Fruit fly (Drosophila melanogaster) whole organism, adult: ENCODE results near the gene CG11857.

Experiments
- CG11617 ChIP-seq: fragments of 200-800 bp; sonication (Bioruptor generic); optimal IDR thresholded peaks from 2 replicates; lab custom pipeline; 2017; ENCODE audit warnings: mild to moderate bottlenecking, missing biosample characterization, missing genetic modification reagents, missing genetic modification characterization
- CG12768 ChIP-seq: fragments of 200-800 bp; sonication (Bioruptor generic); optimal IDR thresholded peaks from 2 replicates; lab custom pipeline; 2017; ENCODE audit warnings: missing biosample characterization, missing genetic modification characterization, mild to moderate bottlenecking, moderate library complexity, missing genetic modification reagents
- CG14711 ChIP-seq: fragments of 200-800 bp; sonication (Bioruptor generic); optimal IDR thresholded peaks from 2 replicates; lab custom pipeline; 2018; ENCODE audit warnings: missing biosample characterization, mild to moderate bottlenecking, missing genetic modification characterization, moderate library complexity
- CG1620 ChIP-seq: fragments of 200-800 bp; sonication (Bioruptor generic); optimal IDR thresholded peaks from 2 replicates; lab custom pipeline; 2016; ENCODE audit warnings: missing biosample characterization, missing genetic modification characterization
- CG33017 ChIP-seq: fragments of 200-800 bp; sonication (Bioruptor generic); optimal IDR thresholded peaks from 2 replicates; lab custom pipeline; 2018; ENCODE audit warnings: missing biosample characterization, mild to moderate bottlenecking, missing genetic modification characterization, moderate library complexity
- CG5204 ChIP-seq: fragments of 200-800 bp; sonication (Bioruptor generic); optimal IDR thresholded peaks from 2 replicates; lab custom pipeline; 2016; ENCODE audit warnings: missing biosample characterization, missing genetic modification characterization
- CG7045 ChIP-seq: fragments of 200-800 bp; sonication (Bioruptor generic); optimal IDR thresholded peaks from 2 replicates; lab custom pipeline; 2017; ENCODE audit warnings: missing biosample characterization, mild to moderate bottlenecking, missing genetic modification characterization
- CG7101 ChIP-seq: fragments of 200-800 bp; sonication (Bioruptor generic); optimal IDR thresholded peaks from 2 replicates; lab custom pipeline; 2018; ENCODE audit warnings: missing biosample characterization, mild to moderate bottlenecking, missing genetic modification characterization, moderate library complexity
- Clk ChIP-seq: fragments of 200-800 bp; sonication (Bioruptor generic); optimal IDR thresholded peaks from 2 replicates; lab custom pipeline; 2017; ENCODE audit warnings: missing biosample characterization, missing genetic modification characterization
- Crg-1 ChIP-seq: fragments of 200-800 bp; sonication (Bioruptor generic); optimal IDR thresholded peaks from 2 replicates; lab custom pipeline; 2016; ENCODE audit warnings: missing biosample characterization, missing genetic modification characterization
- Hr96 ChIP-seq: fragments of 200-800 bp; sonication (Bioruptor generic); optimal IDR thresholded peaks from 2 replicates; lab custom pipeline; 2016; ENCODE audit warnings: missing biosample characterization, missing genetic modification characterization
- Mnt ChIP-seq: fragments of 200-800 bp; sonication (Bioruptor generic); optimal IDR thresholded peaks from 2 replicates; lab custom pipeline; 2016; ENCODE audit warnings: missing biosample characterization, mild to moderate bottlenecking, missing genetic modification characterization
- bab1 ChIP-seq: fragments of 200-800 bp; sonication (Bioruptor generic); optimal IDR thresholded peaks from 3 replicates; lab custom pipeline; 2019; ENCODE audit warnings: missing biosample characterization, mild to moderate bottlenecking, missing genetic modification characterization, moderate library complexity
- cic ChIP-seq: fragments of 200-800 bp; sonication (Bioruptor generic); optimal IDR thresholded peaks from 2 replicates; lab custom pipeline; 2017; ENCODE audit warnings: missing biosample characterization, mild to moderate bottlenecking, missing genetic modification characterization, moderate library complexity
- cnc ChIP-seq, 2 experiments: fragments of >200 bp; optimal IDR thresholded peaks; 2 replicates each; lab custom pipeline; 2017
- kay ChIP-seq: fragments of 200-800 bp; sonication (Bioruptor generic); peaks from one replicate; lab custom pipeline; 2016; ENCODE audit warnings: missing biosample characterization, missing genetic modification characterization, borderline replicate concordance
- ovo ChIP-seq: fragments of 200-800 bp; sonication (Bioruptor generic); optimal IDR thresholded peaks from 2 replicates; lab custom pipeline; 2016; ENCODE audit warnings: missing biosample characterization, missing genetic modification characterization
- pad ChIP-seq: fragments of 200-800 bp; sonication (Bioruptor generic); optimal IDR thresholded peaks from 3 replicates; lab custom pipeline; 2017; ENCODE audit warnings: missing biosample characterization, missing genetic modification characterization, mild to moderate bottlenecking, moderate library complexity, missing genetic modification reagents
- tj ChIP-seq: fragments of 200-800 bp; sonication (Bioruptor generic); optimal IDR thresholded peaks from 3 replicates; lab custom pipeline; 2017; ENCODE audit warnings: missing biosample characterization, mild to moderate bottlenecking, missing genetic modification characterization, moderate library complexity
- toe ChIP-seq: fragments of 200-800 bp; sonication (Bioruptor generic); optimal IDR thresholded peaks from 2 replicates; lab custom pipeline; 2016; ENCODE audit warnings: missing biosample characterization, missing genetic modification characterization

The CG11857 gene

DNA sequence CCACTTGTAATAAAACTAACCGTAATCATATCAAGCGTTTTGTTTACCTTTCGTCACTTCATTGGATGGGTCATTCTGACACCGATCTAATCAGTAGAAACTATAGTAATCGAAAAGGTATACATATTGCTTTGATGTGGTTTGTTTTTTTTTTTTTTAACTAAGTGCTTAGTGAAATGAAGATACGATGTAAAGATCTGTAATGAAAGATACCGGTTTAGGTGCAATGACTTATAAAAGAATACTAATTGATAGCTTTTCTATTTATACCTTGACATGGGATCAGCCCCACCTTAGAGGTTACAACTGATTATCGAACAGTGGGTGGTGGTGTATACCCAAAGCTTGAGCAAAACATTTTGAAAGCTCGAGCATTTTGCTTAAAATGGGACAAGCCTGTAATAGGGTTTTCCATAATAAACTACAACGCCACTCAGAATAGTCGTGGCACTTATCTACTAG is 24.5 kb downstream of the CG11857 start, which contains the start of gene CG31300:
TSS of gene CG31300 (plus strand) at position 412 of the 462 bp plus-strand sequence.
- TF ChIP-seq CG7101 (tag; lab: Kevin White, UChicago): peak; percentile 14
- TF ChIP-seq cnc (optimal IDR thresholded peaks at IDR 0.05; lab: Kevin White, UChicago): no peak
- TF ChIP-seq ovo (GFP tag; lab: Kevin White, UChicago): no peak
- no peak for TF ChIP-seq CG33017 (tag; lab: Kevin White, UChicago)
- peak; percentile 3 for TF ChIP-seq CG12768 (GFP tag; lab: Kevin White, UChicago)
- TF ChIP-seq Crg-1: no peak
- TF ChIP-seq bab1 (GFP tag; lab: Kevin White, UChicago): no peak
- TF ChIP-seq kay: no peak
- TF ChIP-seq CG11617 (GFP tag; lab: Kevin White, UChicago): no peak
- TF ChIP-seq cic: peak; percentile 65
- no peak for TF ChIP-seq toe
- TF ChIP-seq pad (GFP tag; lab: Kevin White, UChicago): no peak
- no peak for TF ChIP-seq Hr96 (GFP tag; lab: Kevin White, UChicago)
- TF ChIP-seq CG7045 (GFP tag; lab: Kevin White, UChicago): no peak
- no peak for TF ChIP-seq CG1620
- peak; percentile 33 for TF ChIP-seq CG14711 (tag; lab: Kevin White, UChicago)
- TF ChIP-seq CG5204 (GFP tag; lab: Kevin White, UChicago): no peak
- TF ChIP-seq Clk: no peak
- TF ChIP-seq Mnt (GFP tag; lab: Kevin White, UChicago): no peak
- no peak for TF ChIP-seq tj (GFP tag; lab: Kevin White, UChicago)

DNA sequence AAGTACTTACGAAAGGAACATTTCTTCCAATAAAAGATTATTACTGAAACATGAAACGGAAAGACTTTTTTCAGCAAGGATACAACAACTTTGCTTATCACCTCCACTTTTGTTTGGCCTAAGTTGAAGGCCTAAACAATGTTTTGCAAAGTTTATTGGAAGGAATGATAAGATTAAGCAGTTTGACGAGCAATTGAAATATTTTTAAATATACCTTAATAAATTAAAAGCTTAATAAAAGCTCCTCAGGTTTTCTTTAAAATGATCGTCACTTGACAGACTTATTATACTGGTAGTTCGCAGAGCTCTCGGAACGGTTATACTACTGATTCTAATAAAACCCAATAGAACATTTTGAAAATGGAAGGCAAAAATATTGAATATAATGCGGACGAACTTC is 26.5 kb downstream of the CG11857 start, which contains the start of gene CG31104:
TSS of gene CG31104 (plus strand) at position 301 of the 400 bp plus-strand sequence.
- TF ChIP-seq kay (peak; percentile 87), Clk (no peak), CG12768 (GFP tag; lab: Kevin White, UChicago) (no peak)

DNA sequence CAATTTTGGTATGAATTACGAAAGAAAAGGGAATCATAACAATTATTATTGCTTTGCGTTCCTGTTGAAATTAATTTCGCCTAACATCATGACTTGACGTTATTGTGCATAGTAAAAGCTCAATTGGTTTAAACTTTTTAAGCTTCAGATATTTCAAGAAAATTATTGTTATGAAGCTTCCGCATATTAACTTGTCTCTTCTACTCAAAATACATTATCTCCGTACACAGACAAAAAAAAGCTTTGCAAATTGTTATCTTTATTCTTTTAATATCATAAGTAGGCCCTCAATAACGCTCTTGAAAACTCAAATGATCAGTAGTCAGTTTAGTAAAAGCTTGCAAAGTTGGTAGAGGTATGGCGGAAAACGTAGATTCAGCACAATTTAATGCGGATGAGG is 28.4 kb downstream of the CG11857 start, which contains the start of gene CG13658:
TSS of gene CG13658 (plus strand) at position 347 of the 400 bp plus-strand sequence.
- TF ChIP-seq kay: peak; percentile 90
- TF ChIP-seq cnc (optimal IDR thresholded peaks at IDR 0.05; lab: Kevin White, UChicago): peak in 1 of 2 experiments; percentile 81
- peak; percentile 14 for TF ChIP-seq bab1 (GFP tag; lab: Kevin White, UChicago)
- TF ChIP-seq CG12768 (GFP tag; lab: Kevin White, UChicago): peak; percentile 13
- TF ChIP-seq Clk: no peak
- peak; percentile 59 for TF ChIP-seq cic
- TF ChIP-seq CG7101 (tag; lab: Kevin White, UChicago): no peak
- no peak for TF ChIP-seq CG14711 (tag; lab: Kevin White, UChicago)

DNA sequence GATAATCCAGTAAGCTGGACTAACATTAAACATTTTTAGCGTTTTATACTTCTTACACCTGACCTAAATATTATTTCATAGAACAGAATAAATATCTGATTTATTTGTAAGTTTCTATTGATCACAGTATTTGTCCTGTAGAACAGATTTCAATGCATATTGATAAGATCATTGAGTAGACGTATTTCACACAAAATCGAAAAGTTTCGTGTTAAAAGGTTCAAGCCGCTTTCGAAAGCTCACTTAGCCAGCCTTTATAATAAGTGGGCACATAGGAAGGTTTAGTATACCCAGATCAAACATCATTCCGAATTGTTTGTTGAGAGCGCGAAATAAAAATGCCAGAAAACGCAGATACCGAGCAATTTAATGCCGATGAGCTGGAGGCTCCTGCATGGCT is 30.9 kb downstream of the CG11857 start, which contains the start of gene CG11893:
TSS of gene CG11893 (plus strand) at position 301 of the 400 bp plus-strand sequence.
- TF ChIP-seq cic: no peak
- no peak for TF ChIP-seq tj (GFP tag; lab: Kevin White, UChicago)
- TF ChIP-seq CG14711 (tag; lab: Kevin White, UChicago): no peak
- TF ChIP-seq kay: peak; percentile 37
- TF ChIP-seq toe: no peak
- TF ChIP-seq CG5204 (GFP tag; lab: Kevin White, UChicago): no peak
- no peak for TF ChIP-seq Hr96 (GFP tag; lab: Kevin White, UChicago)
- no peak for TF ChIP-seq CG11617 (GFP tag; lab: Kevin White, UChicago)

DNA sequence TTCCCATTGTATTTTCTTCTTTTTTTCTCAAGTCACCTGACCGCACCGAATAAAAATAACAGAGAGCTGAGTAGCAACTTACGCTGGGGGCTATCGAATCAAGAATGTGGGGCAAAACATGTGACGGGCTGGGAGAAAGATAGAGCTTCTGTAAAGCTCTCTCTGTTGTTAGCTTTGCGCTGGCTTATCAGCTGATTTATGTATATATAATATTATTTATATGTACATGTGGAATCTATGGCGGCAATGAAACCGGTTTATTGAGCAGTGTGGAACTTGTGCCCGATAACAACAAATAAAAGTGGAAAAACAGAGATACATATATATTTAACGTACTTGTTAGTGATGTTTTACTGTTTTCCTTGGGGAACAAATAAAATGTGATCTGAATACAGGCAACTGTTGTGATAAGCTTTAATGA is 34.2 kb downstream of the CG11857 start, which contains the start of gene CG31098:
TSS of gene CG31098 (minus strand) at position 114 of the 421 bp plus-strand sequence.
- TF ChIP-seq Hr96 (GFP tag; lab: Kevin White, UChicago) (no peak), cnc (optimal IDR thresholded peaks at IDR 0.05; lab: Kevin White, UChicago) (peak in 1 of 2 experiments; percentile 57), CG7045 (GFP tag; lab: Kevin White, UChicago) (peak; percentile 62), pad (GFP tag; lab: Kevin White, UChicago) (peak; percentile 35), toe (peak; percentile 41), bab1 (GFP tag; lab: Kevin White, UChicago) (peak; percentile 84), CG5204 (GFP tag; lab: Kevin White, UChicago) (no peak), tj (GFP tag; lab: Kevin White, UChicago) (peak; percentile 18), kay (peak; percentile 89), CG11617 (GFP tag; lab: Kevin White, UChicago) (peak; percentile 53), Clk (no peak), cic (peak; percentile 92), CG14711 (tag; lab: Kevin White, UChicago) (peak; percentile 29), ovo (GFP tag; lab: Kevin White, UChicago) (peak; percentile 41), CG12768 (GFP tag; lab: Kevin White, UChicago) (peak; percentile 80), Crg-1 (no peak), CG33017 (tag; lab: Kevin White, UChicago) (peak; percentile 83), CG1620 (no peak), CG7101 (tag; lab: Kevin White, UChicago) (peak; percentile 60), Mnt (GFP tag; lab: Kevin White, UChicago) (peak; percentile 90)

DNA sequence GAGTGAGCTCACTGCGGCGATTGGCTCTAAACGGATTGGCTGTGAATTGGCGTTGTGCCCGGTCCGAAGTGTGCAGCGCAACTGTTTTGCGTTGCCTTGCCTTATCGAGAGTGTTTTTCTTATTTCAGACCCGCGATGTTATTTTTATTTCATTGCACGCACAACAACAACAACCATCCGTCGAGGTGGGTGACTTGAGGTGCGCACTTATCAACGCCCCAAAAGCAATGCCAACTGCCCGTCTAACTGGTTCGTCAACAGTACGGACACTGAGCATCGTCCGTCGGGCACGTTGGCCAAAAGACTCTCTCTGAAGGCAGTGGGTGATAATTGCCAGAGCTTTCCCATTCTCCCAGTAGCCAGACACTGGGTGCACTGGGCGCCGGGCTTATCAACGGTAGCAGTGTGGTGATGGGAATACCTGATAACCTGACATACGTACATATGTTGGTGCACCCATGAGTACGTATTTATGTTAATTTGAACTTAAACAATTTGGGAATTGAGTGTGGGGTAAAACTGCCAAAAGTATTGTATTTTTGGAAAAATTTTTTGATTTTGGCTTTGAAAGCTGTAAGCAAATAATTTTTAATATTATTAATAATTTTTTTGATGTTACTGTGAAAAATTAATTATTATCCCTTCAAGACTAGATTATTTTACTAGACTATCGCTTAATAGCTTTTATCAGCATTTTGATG is 36.8 kb downstream of the CG11857 start, which contains the start of gene CG31102:
TSS of gene CG31102 (minus strand) at position 275 of the 701 bp plus-strand sequence.
- TF ChIP-seq kay (peak; percentile 75), Clk (no peak), CG7101 (tag; lab: Kevin White, UChicago) (no peak), toe (peak; percentile 31), Hr96 (GFP tag; lab: Kevin White, UChicago) (peak; percentile 73), CG1620 (no peak), Mnt (GFP tag; lab: Kevin White, UChicago) (peak; percentile 85), Crg-1 (no peak), CG33017 (tag; lab: Kevin White, UChicago) (peak; percentile 53), ovo (GFP tag; lab: Kevin White, UChicago) (no peak), cic (peak; percentile 91), cnc (optimal IDR thresholded peaks at IDR 0.05; lab: Kevin White, UChicago) (no peak), bab1 (GFP tag; lab: Kevin White, UChicago) (no peak), tj (GFP tag; lab: Kevin White, UChicago) (no peak), CG12768 (GFP tag; lab: Kevin White, UChicago) (peak; percentile 52), CG11617 (GFP tag; lab: Kevin White, UChicago) (no peak), CG5204 (GFP tag; lab: Kevin White, UChicago) (no peak), CG7045 (GFP tag; lab: Kevin White, UChicago) (no peak), pad (GFP tag; lab: Kevin White, UChicago) (no peak), CG14711 (tag; lab: Kevin White, UChicago) (no peak)
